Worm (Caenorhabditis elegans) whole organism, L4 larva: ENCODE measurements around the gene gakh-1.

Experiments used
- F49E8.2 ChIP-seq: sonication (generic microtip); optimal IDR thresholded peaks from 2 replicates; lab custom pipeline; 2016; ENCODE audit warnings: missing compliant biosample characterization, mild to moderate bottlenecking, missing genetic modification characterization, borderline replicate concordance
- ama-1 ChIP-seq: fragments of 150-350 bp; optimal IDR thresholded peaks from 2 replicates; lab custom pipeline; 2014; ENCODE audit warnings: inconsistent platforms, mixed read lengths
- ceh-28 ChIP-seq: fragments of 150-350 bp; optimal IDR thresholded peaks from 2 replicates; lab custom pipeline; 2014; ENCODE audit warnings: missing biosample characterization, missing genetic modification reagents, missing genetic modification characterization
- ceh-62 ChIP-seq: sonication (generic microtip); optimal IDR thresholded peaks from 2 replicates; lab custom pipeline; 2017; ENCODE audit warnings: missing biosample characterization, missing genetic modification characterization
- daf-12 ChIP-seq: fragments of 150-350 bp; optimal IDR thresholded peaks from 2 replicates; lab custom pipeline; 2014; ENCODE audit warnings: missing biosample characterization, missing genetic modification reagents, missing genetic modification characterization
- lin-39 ChIP-seq: fragments of 150-350 bp; optimal IDR thresholded peaks from 2 replicates; lab custom pipeline; 2014; ENCODE audit warnings: missing biosample characterization, missing genetic modification reagents, missing genetic modification characterization
- nhr-237 ChIP-seq: sonication (generic microtip); optimal IDR thresholded peaks from 2 replicates; lab custom pipeline; 2017; ENCODE audit warnings: missing biosample characterization, missing genetic modification characterization

ce11 chrX:5816346-5816745 lies 34.0 kb downstream of the gakh-1 start:
- TF ChIP-seq ama-1 (lab: Kevin White, UChicago) (no peak), F49E8.2 (no peak), ceh-62 (tag; lab: Kevin White, UChicago) (no peak), nhr-237 (no peak), ceh-28 (no peak), lin-39 (tag; lab: Kevin White, UChicago) (no peak), daf-12 (no peak)
